Worm (Caenorhabditis elegans): ENCODE measurements around the gene irg-5.

- TF ChIP-seq nhr-11 (tag; optimal IDR thresholded peaks at IDR 0.05) (no peak), elt-2 (tag; optimal IDR thresholded peaks at IDR 0.05) (no peak)
These were observed 48.0 kb downstream of the irg-5 start for ce11 chrV:13690276-13690675.
